Worm (Caenorhabditis elegans): Measurements from ENCODE around the gene F54H12.10.

DNA sequence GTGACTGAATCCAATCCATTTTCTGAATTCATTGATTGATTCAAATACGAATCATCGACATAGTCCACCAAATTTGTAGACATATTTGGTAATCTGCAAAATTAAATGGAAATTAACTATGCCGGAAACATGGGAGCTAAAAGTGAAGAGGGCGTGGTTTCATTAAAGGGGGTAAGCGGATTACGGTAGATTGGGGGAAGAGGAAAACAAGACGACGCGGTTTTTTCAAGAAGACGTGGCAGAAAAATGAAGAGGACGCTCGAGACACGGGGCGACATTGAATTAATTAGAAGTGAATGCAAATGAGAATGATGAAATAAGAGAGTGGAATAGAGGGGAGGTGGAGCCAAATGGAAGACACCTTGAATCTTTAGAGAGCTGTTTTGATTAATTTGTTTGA is 37.6 kb upstream of the F54H12.10 start, which contains the start of gene npr-17:
- TF ChIP-seq flt-1 (GFP tag; IDR thresholded peaks at IDR 0.05), result no peak
- no peak for TF ChIP-seq ama-1 (optimal IDR thresholded peaks at IDR 0.05)
- no peak for TF ChIP-seq F13C5.2 (tag; optimal IDR thresholded peaks at IDR 0.05)
- TF ChIP-seq ets-7 (tag; optimal IDR thresholded peaks at IDR 0.05), result no peak
- no peak for TF ChIP-seq B0310.2 (tag; optimal IDR thresholded peaks at IDR 0.05)
- TF ChIP-seq sea-1 (GFP tag; conservative IDR thresholded peaks at IDR 0.05), result no peak
- TF ChIP-seq ceh-13 (GFP tag; optimal IDR thresholded peaks at IDR 0.05), result no peak
- no peak for TF ChIP-seq ceh-36 (tag; optimal IDR thresholded peaks at IDR 0.05)
